Worm (Caenorhabditis elegans) whole organism, early embryonic: ENCODE measurements around the gene F54F12.2.

ENCODE experiments used
- F13C5.2 ChIP-seq: sonication (generic microtip); optimal IDR thresholded peaks from 2 replicates; lab custom pipeline; 2017; ENCODE audit warnings: mild to moderate bottlenecking, missing genetic modification characterization, inconsistent platforms, missing compliant biosample characterization
- ama-1 ChIP-seq: fragments of 150-350 bp; optimal IDR thresholded peaks from 2 replicates; lab custom pipeline; 2014
- ceh-13 ChIP-seq: fragments of 200-800 bp; sonication (Bioruptor generic); optimal IDR thresholded peaks from 2 replicates; lab custom pipeline; 2018; ENCODE audit warnings: mild to moderate bottlenecking, missing genetic modification characterization, missing compliant biosample characterization
- ceh-36 ChIP-seq: sonication (generic microtip); optimal IDR thresholded peaks from 2 replicates; lab custom pipeline; 2016; ENCODE audit warnings: missing genetic modification characterization, inconsistent platforms, missing compliant biosample characterization
- ets-7 ChIP-seq: sonication (generic microtip); optimal IDR thresholded peaks from 2 replicates; lab custom pipeline; 2016; ENCODE audit warnings: missing genotype, missing genetic modification characterization, missing compliant biosample characterization
- flt-1 ChIP-seq: fragments of 200-800 bp; sonication (Bioruptor generic); IDR thresholded peaks from 2 replicates; pipeline ENCODE4 v1.3.6; 2022; ENCODE audit warnings: missing genetic modification characterization, missing compliant biosample characterization
- hmbx-1 ChIP-seq: sonication (generic microtip); optimal IDR thresholded peaks from 2 replicates; lab custom pipeline; 2016; ENCODE audit warnings: mild to moderate bottlenecking, missing genetic modification characterization, missing compliant biosample characterization
- hmg-4 ChIP-seq: fragments of 200-800 bp; sonication (Bioruptor generic); optimal IDR thresholded peaks from 2 replicates; lab custom pipeline; 2018; ENCODE audit warnings: mild to moderate bottlenecking, missing genetic modification characterization, missing compliant biosample characterization
- hnd-1 ChIP-seq: sonication (generic microtip); optimal IDR thresholded peaks from 2 replicates; lab custom pipeline; 2016; ENCODE audit warnings: missing genetic modification characterization, missing compliant biosample characterization
- pes-1 ChIP-seq: fragments of 200-800 bp; sonication (Bioruptor generic); IDR thresholded peaks from 2 replicates; pipeline ENCODE4 v1.3.6; 2022; ENCODE audit warnings: missing genetic modification reagents, missing genetic modification characterization, missing compliant biosample characterization
- scrt-1 ChIP-seq: fragments of 200-800 bp; sonication (Bioruptor generic); IDR thresholded peaks from 2 replicates; pipeline ENCODE4 v1.3.6; 2022; ENCODE audit warnings: missing genetic modification characterization, missing compliant biosample characterization
- tbx-11 ChIP-seq: fragments of 200-800 bp; sonication (Bioruptor generic); IDR thresholded peaks from 2 replicates; pipeline ENCODE4 v1.3.6; 2022; ENCODE audit warnings: missing genetic modification characterization, missing compliant biosample characterization
- tbx-37 ChIP-seq: fragments of 200-800 bp; sonication (Bioruptor generic); conservative IDR thresholded peaks from 2 replicates; pipeline ENCODE4 v1.3.6; 2022; ENCODE audit warnings: missing genetic modification reagents, missing genetic modification characterization, missing compliant biosample characterization

DNA sequence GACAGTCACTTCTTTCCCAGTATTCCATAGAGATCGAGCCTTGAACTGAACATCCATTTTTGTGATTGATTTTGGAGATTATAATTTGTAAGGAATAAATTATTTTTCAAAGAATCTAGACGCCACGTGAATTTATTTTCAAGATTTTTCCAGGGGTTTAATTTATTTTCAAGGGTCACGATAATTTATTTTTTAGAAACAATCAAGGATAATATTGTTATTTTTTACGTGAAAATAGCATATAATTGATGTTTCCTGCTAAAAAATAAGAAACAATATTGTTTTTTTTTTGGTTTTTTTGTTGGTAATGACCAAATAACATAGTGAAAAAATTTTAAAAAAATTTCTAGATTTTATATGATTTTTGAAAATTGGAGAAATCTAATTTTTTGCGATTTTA lies 10.2 kb upstream of the F54F12.2 start, which contains the start of gene F14F7.4:
- TF ChIP-seq ama-1 (lab: Kevin White, UChicago): no peak
- TF ChIP-seq hnd-1 (tag; lab: Kevin White, UChicago): no peak
- no peak for TF ChIP-seq flt-1 (GFP tag; lab: Robert Waterston, UW)
- TF ChIP-seq pes-1 (GFP tag; lab: Robert Waterston, UW): no peak
- no peak for TF ChIP-seq ceh-36 (tag; lab: Kevin White, UChicago)
- no peak for TF ChIP-seq ets-7
- no peak for TF ChIP-seq ceh-13 (GFP tag; lab: Kevin White, UChicago)
- TF ChIP-seq tbx-37 (GFP tag; lab: Robert Waterston, UW): no peak
- no peak for TF ChIP-seq hmbx-1
- no peak for TF ChIP-seq tbx-11 (GFP tag; lab: Robert Waterston, UW)
- TF ChIP-seq F13C5.2 (tag; lab: Kevin White, UChicago): no peak
- TF ChIP-seq hmg-4 (GFP tag; lab: Kevin White, UChicago): no peak
- TF ChIP-seq scrt-1 (GFP tag; lab: Robert Waterston, UW): no peak
